Fruit fly (Drosophila melanogaster): ENCODE measurements around the gene nht.

Gene nht

dm6 chr2L:15271336-15271735, 47.4 kb downstream of the nht start:
- TF ChIP-seq Sin3A (optimal IDR thresholded peaks at IDR 0.05): no peak
- no peak for TF ChIP-seq psq (optimal IDR thresholded peaks at IDR 0.05)
- no peak for TF ChIP-seq ttk (optimal IDR thresholded peaks at IDR 0.05)
- TF ChIP-seq h (optimal IDR thresholded peaks at IDR 0.05): no peak
- TF ChIP-seq Myc (optimal IDR thresholded peaks at IDR 0.05): no peak
- no peak for TF ChIP-seq insv (optimal IDR thresholded peaks at IDR 0.05)

All from Kc167 (cell line).